Worm (Caenorhabditis elegans): Measurements from ENCODE around the gene usp-14.

The usp-14 gene

DNA sequence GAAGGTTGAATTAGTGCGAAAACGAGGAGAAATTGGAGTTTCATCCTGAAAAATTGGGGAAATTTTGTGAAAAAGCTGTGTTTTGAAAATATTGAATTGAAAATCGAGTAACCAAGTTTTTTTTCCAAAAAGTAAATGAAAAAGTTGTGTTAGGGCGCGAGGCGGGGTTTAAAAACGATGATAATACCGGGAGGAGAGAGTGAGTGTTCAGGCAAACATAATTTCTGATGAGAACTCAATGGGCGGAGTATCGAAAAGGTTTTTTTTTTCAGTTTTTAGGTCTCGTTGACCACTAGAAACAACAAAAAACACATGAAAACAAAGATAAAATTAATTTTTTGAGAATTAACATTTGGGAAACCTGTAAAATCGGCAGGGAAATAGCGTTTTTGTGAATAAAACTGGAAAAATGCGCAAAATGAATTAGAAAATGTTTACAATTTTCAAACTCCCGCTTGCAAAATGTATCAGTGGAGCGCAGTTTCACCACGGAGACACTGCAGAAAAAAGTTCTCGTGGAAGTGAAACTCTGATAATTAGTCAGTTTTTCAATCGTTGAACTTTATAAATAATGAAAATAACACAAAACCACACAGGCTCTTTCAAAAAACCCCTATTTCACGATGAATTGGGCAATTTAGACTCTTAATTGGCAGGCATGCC is 8.8 kb downstream of the usp-14 start, which contains the start of gene C13B4.1 (continued):
- TF ChIP-seq hlh-12 (tag; optimal IDR thresholded peaks at IDR 0.05) (no peak), let-607 (tag; optimal IDR thresholded peaks at IDR 0.05) (no peak), T26A5.8 (tag; optimal IDR thresholded peaks at IDR 0.05) (no peak), T07F8.4 (tag; optimal IDR thresholded peaks at IDR 0.05) (no peak), hmg-1.2 (GFP tag; IDR thresholded peaks at IDR 0.05) (no peak), madf-8 (GFP tag; conservative IDR thresholded peaks at IDR 0.05) (peak; percentile 39), ztf-28 (GFP tag; IDR thresholded peaks at IDR 0.05) (no peak), ekl-4 (GFP tag; IDR thresholded peaks at IDR 0.05) (no peak; the same call in 1 of the 2 replicates), akir-1 (GFP tag; optimal IDR thresholded peaks at IDR 0.05) (no peak), F49E8.2 (tag; optimal IDR thresholded peaks at IDR 0.05; ENCODE audit: insufficient read depth) (peak; percentile 37), ztf-18 (tag; optimal IDR thresholded peaks at IDR 0.05) (no peak), pbrm-1 (GFP tag; IDR thresholded peaks at IDR 0.05) (0 out of 2 replicates have a peak, but pooled peaks have one; percentile 34)

DNA sequence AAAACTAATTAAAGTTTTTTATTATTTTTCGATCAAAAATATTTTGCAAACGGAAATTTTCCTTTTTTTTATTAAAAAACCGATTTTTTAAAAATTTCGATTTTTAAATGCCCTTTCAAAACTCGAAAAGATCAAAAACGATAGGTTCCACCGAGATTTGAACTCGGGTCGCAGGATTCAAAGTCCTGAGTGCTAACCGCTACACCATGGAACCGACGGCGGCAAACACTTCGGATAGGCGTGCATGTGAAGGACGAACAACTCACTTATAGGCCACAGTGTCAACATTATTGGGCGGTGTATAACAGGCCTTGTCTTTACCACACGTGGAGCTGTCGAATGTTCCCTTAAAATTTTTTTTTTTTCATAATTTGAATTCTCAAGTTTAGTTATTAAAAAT is 13.8 kb downstream of the usp-14 start:
- no peak for TF ChIP-seq F22D6.2 (tag; optimal IDR thresholded peaks at IDR 0.05)
- TF ChIP-seq B0019.2 (GFP tag; conservative IDR thresholded peaks at IDR 0.05): no peak
- no peak for TF ChIP-seq mes-4 (tag; optimal IDR thresholded peaks at IDR 0.05)
- no peak for TF ChIP-seq ztf-28 (GFP tag; IDR thresholded peaks at IDR 0.05)
- TF ChIP-seq ztf-6 (GFP tag; IDR thresholded peaks at IDR 0.05): no peak
- TF ChIP-seq hlh-26 (GFP tag; conservative IDR thresholded peaks at IDR 0.05): no peak
- no peak for TF ChIP-seq repo-1 (tag; optimal IDR thresholded peaks at IDR 0.05)
- TF ChIP-seq him-1 (tag; optimal IDR thresholded peaks at IDR 0.05): no peak
- TF ChIP-seq lin-54 (GFP tag; optimal IDR thresholded peaks at IDR 0.05): peak; percentile 18
- no peak for TF ChIP-seq egl-18 (GFP tag; IDR thresholded peaks at IDR 0.05)
- TF ChIP-seq ceh-27 (GFP tag; optimal IDR thresholded peaks at IDR 0.05): no peak
- TF ChIP-seq F37B4.10 (GFP tag; IDR thresholded peaks at IDR 0.05): no peak
- peak; percentile 86 for TF ChIP-seq tbp1 (GFP tag; optimal IDR thresholded peaks at IDR 0.05)
- TF ChIP-seq attf-6 (GFP tag; IDR thresholded peaks at IDR 0.05): no peak
- no peak for TF ChIP-seq F23B12.7 (tag; optimal IDR thresholded peaks at IDR 0.05; ENCODE audit: insufficient read depth)
- peak; percentile 50 for TF ChIP-seq rpc-1 (optimal IDR thresholded peaks at IDR 0.05)
- peak; percentile 70 for TF ChIP-seq rpc-1 (tag; optimal IDR thresholded peaks at IDR 0.05)
- TF ChIP-seq Y67H2A.10 (GFP tag; conservative IDR thresholded peaks at IDR 0.05): no peak
- TF ChIP-seq hmg-1.2 (GFP tag; IDR thresholded peaks at IDR 0.05): peak; percentile 39
- TF ChIP-seq ekl-4 (GFP tag; IDR thresholded peaks at IDR 0.05): no peak
- no peak for TF ChIP-seq mel-28 (tag; optimal IDR thresholded peaks at IDR 0.05; ENCODE audit: borderline replicate concordance)
- TF ChIP-seq ztf-26 (tag; optimal IDR thresholded peaks at IDR 0.05): no peak
- TF ChIP-seq B0261.1 (tag; optimal IDR thresholded peaks at IDR 0.05): peak; percentile 69
- TF ChIP-seq C06A6.2 (GFP tag; conservative IDR thresholded peaks at IDR 0.05): no peak
- no peak for TF ChIP-seq T07F8.4 (tag; optimal IDR thresholded peaks at IDR 0.05)
- TF ChIP-seq snpc-4 (GFP tag; optimal IDR thresholded peaks at IDR 0.05): no peak
- TF ChIP-seq snpc-4 (tag; optimal IDR thresholded peaks at IDR 0.05): peak in 1 of 4 experiments; percentile 27
- TF ChIP-seq zfh-2 (GFP tag; conservative IDR thresholded peaks at IDR 0.05): no peak
- TF ChIP-seq mcd-1 (GFP tag; IDR thresholded peaks at IDR 0.05): peak; percentile 44
- no peak for TF ChIP-seq K11D2.4 (GFP tag; IDR thresholded peaks at IDR 0.05)
- no peak for TF ChIP-seq mxl-1 (tag; optimal IDR thresholded peaks at IDR 0.05)

Measured in whole organism, young adult.